Worm (Caenorhabditis elegans) whole organism, young adult: ENCODE measurements around the gene flwr-1.
A peak's percentile ranks its signal among the peaks of the same experiment; 100 is the strongest.

Source experiments
- B0336.3 ChIP-seq: fragments of 200-800 bp; sonication (Bioruptor generic); IDR thresholded peaks from 2 replicates; pipeline ENCODE4 v1.3.6; 2022; ENCODE audit warnings: missing genetic modification characterization, missing compliant biosample characterization
- C17E4.6 ChIP-seq: fragments of 200-800 bp; sonication (Bioruptor generic); IDR thresholded peaks from 2 replicates; pipeline ENCODE4 v1.3.6; 2022; ENCODE audit warnings: missing genetic modification reagents, missing genetic modification characterization, missing compliant biosample characterization
- F22D6.2 ChIP-seq: sonication (generic microtip); optimal IDR thresholded peaks from 2 replicates; lab custom pipeline; 2016; ENCODE audit warnings: mild to moderate bottlenecking, missing genetic modification characterization, missing compliant biosample characterization
- F23B12.7 ChIP-seq: sonication (generic microtip); optimal IDR thresholded peaks from 2 replicates; lab custom pipeline; 2017; ENCODE audit warnings: missing genetic modification characterization, mild to moderate bottlenecking, missing compliant biosample characterization, antibody characterized with exemption, moderate library complexity; ENCODE audit not compliant: insufficient read depth
- F52B5.7 ChIP-seq: sonication (generic microtip); optimal IDR thresholded peaks from 2 replicates; lab custom pipeline; 2016; ENCODE audit warnings: mild to moderate bottlenecking, missing genetic modification characterization, missing compliant biosample characterization
- F57C9.4 ChIP-seq: sonication (generic microtip); optimal IDR thresholded peaks from 2 replicates; lab custom pipeline; 2017; ENCODE audit warnings: mild to moderate bottlenecking, missing genetic modification characterization, missing compliant biosample characterization
- T26A5.8 ChIP-seq: sonication (generic microtip); optimal IDR thresholded peaks from 2 replicates; lab custom pipeline; 2016; ENCODE audit warnings: missing genetic modification characterization, missing compliant biosample characterization
- Y53F4B.3 ChIP-seq: fragments of 200-800 bp; sonication (Bioruptor generic); IDR thresholded peaks from 2 replicates; pipeline ENCODE4 v1.3.6; 2022; ENCODE audit warnings: missing genetic modification reagents, missing genetic modification characterization, missing compliant biosample characterization
- Y53G8AR.9 ChIP-seq: fragments of 200-800 bp; sonication (Bioruptor generic); conservative IDR thresholded peaks from 2 replicates; pipeline ENCODE4 v1.3.6; 2022; ENCODE audit warnings: missing genetic modification reagents, missing genetic modification characterization, missing compliant biosample characterization
- Y56A3A.18 ChIP-seq: fragments of 200-800 bp; sonication (Bioruptor generic); IDR thresholded peaks from 2 replicates; pipeline ENCODE4 v1.3.6; 2022; ENCODE audit warnings: missing genetic modification reagents, missing genetic modification characterization, missing compliant biosample characterization
- Y79H2A.3 ChIP-seq: fragments of 200-800 bp; sonication (Bioruptor generic); conservative IDR thresholded peaks from 2 replicates; pipeline ENCODE4 v1.3.6; 2022; ENCODE audit warnings: missing genetic modification reagents, missing genetic modification characterization, missing compliant biosample characterization
- ZK185.1 ChIP-seq: sonication (generic microtip); optimal IDR thresholded peaks from 2 replicates; lab custom pipeline; 2016; ENCODE audit warnings: mild to moderate bottlenecking, missing genetic modification characterization, missing compliant biosample characterization; ENCODE audit not compliant: poor library complexity, severe bottlenecking
- ama-1 ChIP-seq, 3 experiments: fragments of 150-350 bp in 1 of 3; sonication (generic microtip) in 2 of 3; optimal IDR thresholded peaks; 2 replicates each; lab custom pipeline; 2014 to 2018; ENCODE audit warnings: missing biosample characterization in 2 of 3, missing genetic modification characterization in 2 of 3, missing genetic modification reagents in 2 of 3
- ceh-27 ChIP-seq: fragments of 200-800 bp; sonication (Bioruptor generic); optimal IDR thresholded peaks from 2 replicates; lab custom pipeline; 2018; ENCODE audit warnings: mild to moderate bottlenecking, missing genetic modification characterization, moderate library complexity, missing compliant biosample characterization
- dox-1 ChIP-seq: fragments of 200-800 bp; sonication (Bioruptor generic); IDR thresholded peaks from 2 replicates; pipeline ENCODE4 v1.3.6; 2022; ENCODE audit warnings: missing genetic modification reagents, missing genetic modification characterization, missing compliant biosample characterization
- dpl-1 ChIP-seq: fragments of 150-350 bp; optimal IDR thresholded peaks from 2 replicates; lab custom pipeline; 2014; ENCODE audit warnings: missing biosample characterization, missing genetic modification reagents, missing genetic modification characterization
- efl-1 ChIP-seq: fragments of 150-350 bp; optimal IDR thresholded peaks from 2 replicates; lab custom pipeline; 2014; ENCODE audit warnings: missing biosample characterization, missing genetic modification reagents, missing genetic modification characterization
- egrh-3 ChIP-seq: fragments of 200-800 bp; sonication (Bioruptor generic); IDR thresholded peaks from 2 replicates; pipeline ENCODE4 v1.3.6; 2022; ENCODE audit warnings: missing genetic modification reagents, missing genetic modification characterization, missing compliant biosample characterization
- ets-4 ChIP-seq: fragments of 200-800 bp; sonication (Bioruptor generic); optimal IDR thresholded peaks from 2 replicates; lab custom pipeline; 2018; ENCODE audit warnings: mild to moderate bottlenecking, missing genetic modification characterization, missing compliant biosample characterization
- gei-17 ChIP-seq: fragments of 200-800 bp; sonication (Bioruptor generic); optimal IDR thresholded peaks from 2 replicates; lab custom pipeline; 2018; ENCODE audit warnings: mild to moderate bottlenecking, missing genetic modification characterization, missing compliant biosample characterization
- him-1 ChIP-seq: sonication (generic microtip); optimal IDR thresholded peaks from 2 replicates; lab custom pipeline; 2016; ENCODE audit warnings: missing genotype, missing genetic modification reagents, missing genetic modification characterization, missing compliant biosample characterization
- hmg-1.2 ChIP-seq: fragments of 200-800 bp; sonication (Bioruptor generic); IDR thresholded peaks from 2 replicates; pipeline ENCODE4 v1.3.6; 2022; ENCODE audit warnings: missing genetic modification reagents, missing genetic modification characterization, missing compliant biosample characterization
- lin-26 ChIP-seq: fragments of 200-800 bp; sonication (Bioruptor generic); IDR thresholded peaks from 2 replicates; pipeline ENCODE4 v1.3.6; 2022; ENCODE audit warnings: missing genetic modification reagents, missing genetic modification characterization, missing compliant biosample characterization
- lin-40 ChIP-seq: sonication (generic microtip); optimal IDR thresholded peaks from 2 replicates; lab custom pipeline; 2016; ENCODE audit warnings: missing genetic modification characterization, mild to moderate bottlenecking, missing compliant biosample characterization, missing genotype, missing genetic modification reagents
- lir-1 ChIP-seq: fragments of 200-800 bp; sonication (Bioruptor generic); conservative IDR thresholded peaks from 2 replicates; pipeline ENCODE4 v1.3.6; 2022; ENCODE audit warnings: missing genetic modification reagents, missing genetic modification characterization, missing compliant biosample characterization
- madf-6 ChIP-seq: fragments of 200-800 bp; sonication (Bioruptor generic); IDR thresholded peaks from 2 replicates; pipeline ENCODE4 v1.3.6; 2022; ENCODE audit warnings: missing genetic modification reagents, missing genetic modification characterization, missing compliant biosample characterization
- mcd-1 ChIP-seq: fragments of 200-800 bp; sonication (Bioruptor generic); IDR thresholded peaks from 2 replicates; pipeline ENCODE4 v1.3.6; 2022; ENCODE audit warnings: missing genetic modification reagents, missing genetic modification characterization, missing compliant biosample characterization
- mes-4 ChIP-seq: sonication (generic microtip); optimal IDR thresholded peaks from 2 replicates; lab custom pipeline; 2016; ENCODE audit warnings: missing genotype, missing genetic modification characterization, missing compliant biosample characterization
- nfya-2 ChIP-seq: fragments of 200-800 bp; sonication (Bioruptor generic); IDR thresholded peaks from 2 replicates; pipeline ENCODE4 v1.3.6; 2022; ENCODE audit warnings: missing genetic modification reagents, missing genetic modification characterization, missing compliant biosample characterization
- nhr-120 ChIP-seq: fragments of 200-800 bp; sonication (Bioruptor generic); IDR thresholded peaks from 2 replicates; pipeline ENCODE4 v1.3.6; 2022; ENCODE audit warnings: missing genetic modification characterization, missing compliant biosample characterization
- nhr-80 ChIP-seq: sonication (generic microtip); optimal IDR thresholded peaks from 2 replicates; lab custom pipeline; 2016; ENCODE audit warnings: missing genetic modification characterization, missing compliant biosample characterization
- pbrm-1 ChIP-seq: fragments of 200-800 bp; sonication (Bioruptor generic); IDR thresholded peaks from 2 replicates; pipeline ENCODE4 v1.3.6; 2022; ENCODE audit warnings: missing genetic modification reagents, missing genetic modification characterization, missing compliant biosample characterization
- pha-4 ChIP-seq: fragments of 150-350 bp; sonication (generic microtip); optimal IDR thresholded peaks from 2 replicates; lab custom pipeline; 2014; ENCODE audit warnings: missing biosample characterization, missing genetic modification reagents, missing genetic modification characterization
- snpc-4 ChIP-seq, 5 experiments: fragments of 150-350 bp in 1 of 5; sonication (generic microtip) in 4 of 5; optimal IDR thresholded peaks; 2 replicates each; lab custom pipeline; 2014 to 2018; ENCODE audit warnings: missing genetic modification characterization in 5 of 5, missing biosample characterization in 3 of 5, antibody characterized with exemption in 2 of 5, mild to moderate bottlenecking in 2 of 5, missing compliant biosample characterization in 2 of 5, missing genotype in 2 of 5, moderate library complexity in 2 of 5, missing genetic modification reagents in 1 of 5
- tbp1 ChIP-seq: fragments of 200-800 bp; sonication (Bioruptor generic); optimal IDR thresholded peaks from 2 replicates; lab custom pipeline; 2018; ENCODE audit warnings: mild to moderate bottlenecking, missing genetic modification characterization, missing compliant biosample characterization
- tbx-9 ChIP-seq: sonication (generic microtip); optimal IDR thresholded peaks from 2 replicates; lab custom pipeline; 2016; ENCODE audit warnings: borderline replicate concordance, missing genetic modification characterization, inconsistent platforms, missing compliant biosample characterization
- zfh-2 ChIP-seq: fragments of 200-800 bp; sonication (Bioruptor generic); conservative IDR thresholded peaks from 2 replicates; pipeline ENCODE4 v1.3.6; 2022; ENCODE audit warnings: missing genetic modification reagents, missing genetic modification characterization, missing compliant biosample characterization
- ztf-25 ChIP-seq: fragments of 200-800 bp; sonication (Bioruptor generic); IDR thresholded peaks from 2 replicates; pipeline ENCODE4 v1.3.6; 2022; ENCODE audit warnings: missing genetic modification reagents, missing genetic modification characterization, missing compliant biosample characterization
- ztf-26 ChIP-seq: sonication (generic microtip); optimal IDR thresholded peaks from 2 replicates; lab custom pipeline; 2017; ENCODE audit warnings: missing genetic modification characterization, missing compliant biosample characterization

flwr-1 gene

DNA sequence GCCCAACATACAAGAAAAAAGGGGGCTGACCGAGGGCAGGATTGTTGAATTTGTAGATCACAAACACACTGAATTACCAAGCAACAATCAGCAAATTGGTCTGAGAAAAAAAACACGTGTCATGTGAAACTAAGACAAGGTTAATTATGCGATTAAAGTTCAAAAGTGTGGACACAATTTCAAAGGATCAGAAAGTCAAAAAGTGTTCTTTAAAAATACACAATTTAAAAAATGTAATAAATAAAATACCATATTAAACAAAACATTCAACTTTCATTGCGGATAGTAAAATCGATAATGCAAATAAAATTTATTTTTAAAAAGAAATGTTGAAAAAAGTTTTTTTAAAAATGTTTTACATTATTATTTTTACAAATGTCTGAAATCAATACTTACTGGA, 29.0 kb upstream of the flwr-1 start, which contains the start of gene cutl-3 (continued):
- TF ChIP-seq pbrm-1 (GFP tag; lab: Robert Waterston, UW), result no peak
- no peak for TF ChIP-seq dpl-1 (GFP tag; lab: Kevin White, UChicago)
- TF ChIP-seq Y79H2A.3 (GFP tag; lab: Robert Waterston, UW), result no peak
- TF ChIP-seq F57C9.4 (tag; lab: Kevin White, UChicago), result no peak

DNA sequence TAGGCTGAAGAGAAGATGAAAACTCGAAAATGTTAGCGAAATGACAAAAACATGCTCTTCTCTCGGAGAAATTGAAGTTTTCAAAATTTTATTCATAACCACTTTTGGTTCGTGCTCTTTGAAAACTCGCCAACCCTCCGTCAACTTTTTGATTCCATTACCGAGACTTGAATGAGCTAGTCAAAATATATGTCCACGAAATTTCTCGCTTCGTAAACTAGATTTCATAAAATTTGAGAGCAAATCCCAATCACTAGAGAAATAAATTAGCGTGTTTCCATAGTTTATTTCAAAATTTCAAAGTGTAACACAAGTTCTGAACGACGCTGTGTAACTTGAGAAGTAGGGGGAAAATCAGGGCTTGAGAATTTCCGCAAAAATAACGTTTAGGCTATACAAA, 23.7 kb upstream of the flwr-1 start:
- TF ChIP-seq ama-1 (optimal IDR thresholded peaks at IDR 0.05; lab: Kevin White, UChicago) (no peak), ama-1 (GFP tag; optimal IDR thresholded peaks at IDR 0.05; lab: Kevin White, UChicago) (no peak), tbx-9 (no peak)
- TF ChIP-seq, all 124 proteins: peak for 0

DNA sequence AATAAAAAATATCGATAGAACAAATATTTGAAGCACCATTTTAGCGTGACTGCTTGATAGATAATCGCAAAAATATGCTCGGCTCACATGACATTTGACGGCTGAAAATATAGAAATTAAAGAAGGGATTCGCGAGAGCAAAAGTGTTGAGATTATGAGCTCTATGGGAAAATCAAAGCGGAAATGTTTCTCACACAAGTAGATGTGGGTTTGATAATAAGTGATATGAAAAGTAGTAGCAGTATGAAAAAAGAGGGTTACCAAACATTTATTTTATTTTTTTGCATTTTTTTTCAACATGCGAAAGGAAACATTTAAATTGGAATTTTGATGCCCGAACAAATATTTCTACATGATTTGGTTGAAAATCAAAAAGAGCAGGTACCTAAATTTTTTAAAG, 21.2 kb upstream of the flwr-1 start, which contains the start of gene iglr-1:
TSS of gene iglr-1 (minus strand) at position 101 of the 400 bp plus-strand sequence.
- TF ChIP-seq Y53G8AR.9, result no peak
- TF ChIP-seq F52B5.7 (tag; lab: Kevin White, UChicago), result no peak
- no peak for TF ChIP-seq lir-1 (GFP tag; lab: Robert Waterston, UW)
- no peak for TF ChIP-seq C17E4.6 (GFP tag; lab: Robert Waterston, UW)
- no peak for TF ChIP-seq zfh-2 (GFP tag; lab: Robert Waterston, UW)
- no peak for TF ChIP-seq him-1
- TF ChIP-seq F22D6.2 (tag; lab: Kevin White, UChicago), result no peak
- TF ChIP-seq egrh-3 (GFP tag; lab: Robert Waterston, UW), result no peak
- TF ChIP-seq pbrm-1 (GFP tag; lab: Robert Waterston, UW), result no peak
- no peak for TF ChIP-seq ceh-27 (GFP tag; lab: Kevin White, UChicago)
- TF ChIP-seq ztf-26 (tag; lab: Kevin White, UChicago), result no peak
- no peak for TF ChIP-seq mes-4 (tag; lab: Kevin White, UChicago)
- TF ChIP-seq snpc-4 (GFP tag; optimal IDR thresholded peaks at IDR 0.05; lab: Kevin White, UChicago), result no peak
- TF ChIP-seq snpc-4 (tag; optimal IDR thresholded peaks at IDR 0.05; lab: Kevin White, UChicago), result no peak
- TF ChIP-seq gei-17 (GFP tag; lab: Kevin White, UChicago), result no peak
- TF ChIP-seq Y53F4B.3, result no peak
- TF ChIP-seq madf-6 (GFP tag; lab: Robert Waterston, UW), result no peak

DNA sequence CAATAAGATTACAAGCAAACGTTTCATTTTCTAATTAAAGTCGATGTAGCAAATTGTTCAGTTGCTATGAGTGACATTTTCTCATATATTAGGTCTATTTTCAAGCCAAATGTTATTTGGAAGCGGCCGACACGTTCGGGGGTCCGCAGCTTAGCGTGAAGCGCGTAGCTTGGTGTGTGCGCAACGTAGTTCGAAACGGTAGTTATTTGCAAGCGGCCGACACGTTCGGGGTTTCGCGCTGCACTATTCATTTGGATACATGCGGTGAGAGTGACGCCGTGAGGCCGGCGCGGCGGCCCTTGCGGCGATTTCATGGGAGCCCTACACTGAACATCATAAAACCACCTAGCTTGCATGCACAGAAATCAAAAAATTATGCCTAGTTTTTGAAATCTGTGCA, 18.1 kb upstream of the flwr-1 start:
- TF ChIP-seq mcd-1 (GFP tag; lab: Robert Waterston, UW), result 0 out of 2 replicates have a peak, but pooled peaks have one; percentile 9
- peak; percentile 63 for TF ChIP-seq snpc-4 (GFP tag; optimal IDR thresholded peaks at IDR 0.05; lab: Kevin White, UChicago)
- TF ChIP-seq snpc-4 (tag; optimal IDR thresholded peaks at IDR 0.05; lab: Kevin White, UChicago), result peak in 2 of 4 experiments; percentile 87 to 90
- TF ChIP-seq zfh-2 (GFP tag; lab: Robert Waterston, UW), result 0 out of 2 replicates have a peak, but pooled peaks have one; percentile 25
- TF ChIP-seq lin-26 (GFP tag; lab: Robert Waterston, UW), result no peak
- TF ChIP-seq Y56A3A.18 (GFP tag; lab: Robert Waterston, UW), result no peak

DNA sequence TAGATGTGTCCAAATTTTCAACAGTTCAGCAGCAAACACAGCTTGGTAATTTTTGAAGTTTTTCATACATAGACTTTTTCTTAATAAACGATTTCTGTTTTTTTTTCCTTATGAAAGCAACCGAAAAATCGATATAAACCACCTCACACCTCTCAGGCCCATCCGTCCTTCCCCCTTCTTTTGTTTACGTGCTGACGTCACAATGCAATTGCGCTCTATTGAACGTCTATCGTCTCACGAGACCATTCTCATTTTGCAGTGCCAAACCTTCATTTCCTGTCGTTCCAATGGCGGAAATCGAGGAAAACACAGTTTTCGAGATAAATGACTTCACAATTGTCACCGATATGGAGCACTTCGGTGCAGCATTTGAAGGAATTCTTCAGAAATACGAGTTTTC, 13.2 kb upstream of the flwr-1 start, which contains the start of gene rbg-1:
TSS of gene rbg-1 (plus strand) at position 260 of the 400 bp plus-strand sequence.
- TF ChIP-seq snpc-4 (GFP tag; optimal IDR thresholded peaks at IDR 0.05; lab: Kevin White, UChicago), result no peak
- peak in 3 of 4 experiments; percentile 17 to 43 (median 24) for TF ChIP-seq snpc-4 (tag; optimal IDR thresholded peaks at IDR 0.05; lab: Kevin White, UChicago)
- TF ChIP-seq efl-1 (GFP tag; lab: Kevin White, UChicago), result no peak
- no peak for TF ChIP-seq madf-6 (GFP tag; lab: Robert Waterston, UW)
- TF ChIP-seq ZK185.1, result peak; percentile 3
- TF ChIP-seq lir-1 (GFP tag; lab: Robert Waterston, UW), result no peak
- no peak for TF ChIP-seq T26A5.8 (tag; lab: Kevin White, UChicago)
- 0 out of 2 replicates have a peak, but pooled peaks have one; percentile 11 for TF ChIP-seq zfh-2 (GFP tag; lab: Robert Waterston, UW)
- peak; percentile 18; the same call in 1 of the 2 replicates for TF ChIP-seq hmg-1.2 (GFP tag; lab: Robert Waterston, UW)
- TF ChIP-seq egrh-3 (GFP tag; lab: Robert Waterston, UW), result no peak
- TF ChIP-seq pha-4 (tag; lab: Kevin White, UChicago), result peak; percentile 25
- no peak for TF ChIP-seq nhr-120 (GFP tag; lab: Robert Waterston, UW)
- TF ChIP-seq pbrm-1 (GFP tag; lab: Robert Waterston, UW), result peak; percentile 49; the same call in 1 of the 2 replicates
- TF ChIP-seq F23B12.7 (tag; lab: Kevin White, UChicago), result peak; percentile 34
- TF ChIP-seq dox-1 (GFP tag; lab: Robert Waterston, UW), result peak; percentile 68
- TF ChIP-seq ztf-25 (GFP tag; lab: Robert Waterston, UW), result no peak
- peak; percentile 59 for TF ChIP-seq lin-40 (tag; lab: Kevin White, UChicago)
- no peak for TF ChIP-seq ets-4 (GFP tag; lab: Kevin White, UChicago)
- peak; percentile 14 for TF ChIP-seq tbp1 (GFP tag; lab: Kevin White, UChicago)
- no peak for TF ChIP-seq nfya-2
- 0 out of 2 replicates have a peak, but pooled peaks have one; percentile 33 for TF ChIP-seq B0336.3 (GFP tag; lab: Robert Waterston, UW)
- TF ChIP-seq nhr-80 (tag; lab: Kevin White, UChicago), result peak; percentile 65
